Fruit fly (Drosophila melanogaster): ENCODE measurements around the gene Cpr35B.
A peak's percentile ranks its signal among the peaks of the same experiment; 100 is the strongest.

The Cpr35B gene

DNA sequence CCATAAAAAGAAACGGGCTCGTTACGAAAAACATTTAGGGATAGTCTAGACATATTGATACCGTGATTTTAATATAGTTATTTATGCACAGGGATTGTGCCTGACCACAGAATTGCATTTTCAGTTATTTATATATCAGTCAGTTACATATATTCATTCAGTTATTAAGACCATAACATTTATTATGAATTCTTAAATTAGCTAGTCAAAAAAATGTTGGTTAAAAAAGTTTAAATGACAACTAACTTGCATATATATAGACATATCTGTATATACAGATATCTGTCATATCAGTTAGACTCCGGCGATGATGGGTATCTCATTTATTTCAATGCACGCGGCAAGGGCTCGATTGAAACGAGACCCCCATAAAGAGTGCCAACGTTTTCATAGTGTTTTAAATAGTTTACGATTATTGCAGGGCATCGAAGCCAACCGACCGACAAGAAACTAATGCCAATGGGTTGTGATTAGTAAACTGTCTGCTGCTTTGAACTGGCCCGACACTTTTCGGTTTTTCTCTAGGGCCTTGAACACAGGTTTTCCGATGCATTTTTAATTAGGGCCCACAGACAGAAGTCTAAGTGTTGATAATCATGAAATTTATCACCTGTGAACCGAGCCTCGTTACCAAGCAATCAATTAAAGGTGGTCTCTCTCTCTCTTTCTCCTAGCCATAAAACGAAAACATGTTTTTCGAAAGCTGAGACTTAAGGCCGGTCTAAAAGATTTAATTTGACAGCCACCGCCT lies 37.8 kb upstream of the Cpr35B start (continued):
- TF ChIP-seq h (optimal IDR thresholded peaks at IDR 0.05) (no peak), CG18764 (GFP tag; optimal IDR thresholded peaks at IDR 0.05) (peak; percentile 70), cas (GFP tag; IDR thresholded peaks at IDR 0.05) (no peak), dan (GFP tag; IDR thresholded peaks at IDR 0.05) (no peak; the same call in 1 of the 2 replicates), CG18476 (GFP tag; optimal IDR thresholded peaks at IDR 0.05) (peak; percentile 54), Lpt (GFP tag; optimal IDR thresholded peaks at IDR 0.05) (no peak), tll (GFP tag; optimal IDR thresholded peaks at IDR 0.05) (no peak), Myb (GFP tag; optimal IDR thresholded peaks at IDR 0.05) (no peak), CG15269 (tag; optimal IDR thresholded peaks at IDR 0.05) (peak; percentile 39), CG13624 (GFP tag; optimal IDR thresholded peaks at IDR 0.05) (no peak), Poxn (GFP tag; IDR thresholded peaks at IDR 0.05) (no peak), sd (tag; optimal IDR thresholded peaks at IDR 0.05) (no peak), her (GFP tag; optimal IDR thresholded peaks at IDR 0.05) (no peak), CG10462 (GFP tag; optimal IDR thresholded peaks at IDR 0.05) (peak; percentile 45), bab2 (GFP tag; optimal IDR thresholded peaks at IDR 0.05) (peak; percentile 7), CG9609 (GFP tag; optimal IDR thresholded peaks at IDR 0.05) (no peak), CG1602 (GFP tag; optimal IDR thresholded peaks at IDR 0.05) (peak; percentile 54), CG31388 (GFP tag; optimal IDR thresholded peaks at IDR 0.05) (no peak), fu2 (GFP tag; optimal IDR thresholded peaks at IDR 0.05) (no peak), tap (tag; optimal IDR thresholded peaks at IDR 0.05) (peak; percentile 88), CG9932 (GFP tag; IDR thresholded peaks at IDR 0.05) (no peak), Ssrp (tag; optimal IDR thresholded peaks at IDR 0.05) (peak; percentile 85), TFAM (GFP tag; optimal IDR thresholded peaks at IDR 0.05) (peak; percentile 58), pros (GFP tag; optimal IDR thresholded peaks at IDR 0.05) (no peak), corto (GFP tag; optimal IDR thresholded peaks at IDR 0.05) (no peak), vnd (GFP tag; IDR thresholded peaks at IDR 0.05; ENCODE audit: partially characterized antibody) (no peak), zen2 (GFP tag; IDR thresholded peaks at IDR 0.05; ENCODE audit: partially characterized antibody) (no peak), CG1233 (GFP tag; optimal IDR thresholded peaks at IDR 0.05) (peak; percentile 63), Hsf (GFP tag; optimal IDR thresholded peaks at IDR 0.05) (peak; percentile 40), Antp (GFP tag; optimal IDR thresholded peaks at IDR 0.05) (peak; percentile 43), CG11696 (GFP tag; IDR thresholded peaks at IDR 0.05) (0 out of 2 replicates have a peak, but pooled peaks have one; percentile 29), Hmr (GFP tag; optimal IDR thresholded peaks at IDR 0.05) (no peak), pfk (GFP tag; optimal IDR thresholded peaks at IDR 0.05) (no peak), GATAe (GFP tag; conservative IDR thresholded peaks at IDR 0.05) (no peak), Vsx1 (GFP tag; optimal IDR thresholded peaks at IDR 0.05) (no peak), Ptx1 (GFP tag; IDR thresholded peaks at IDR 0.05) (peak; percentile 59), amos (GFP tag; IDR thresholded peaks at IDR 0.05; ENCODE audit: partially characterized antibody) (no peak), tup (GFP tag; optimal IDR thresholded peaks at IDR 0.05) (peak; percentile 13), CG17186 (GFP tag; optimal IDR thresholded peaks at IDR 0.05) (peak; percentile 43), psq (GFP tag; optimal IDR thresholded peaks at IDR 0.05) (peak; percentile 34), kah (GFP tag; optimal IDR thresholded peaks at IDR 0.05) (peak; percentile 74), nerfin-1 (tag; optimal IDR thresholded peaks at IDR 0.05) (peak; percentile 84), CHES-1-like (GFP tag; optimal IDR thresholded peaks at IDR 0.05) (no peak), ro (GFP tag; IDR thresholded peaks at IDR 0.05) (no peak), CG3281 (GFP tag; optimal IDR thresholded peaks at IDR 0.05) (peak; percentile 32), CG3847 (GFP tag; IDR thresholded peaks at IDR 0.05) (no peak), Hr39 (optimal IDR thresholded peaks at IDR 0.05) (no peak), CG4404 (GFP tag; IDR thresholded peaks at IDR 0.05) (peak; percentile 82), CG5180 (GFP tag; optimal IDR thresholded peaks at IDR 0.05) (peak; percentile 75), Sox102F (GFP tag; optimal IDR thresholded peaks at IDR 0.05) (peak; percentile 82)

All from whole organism, embryonic.